Worm (Caenorhabditis elegans): ENCODE data around the gene F46B6.6.

F46B6.6 gene

ce11 chrV:9779418-9779817 lies 7.2 kb downstream of the F46B6.6 start, which contains the start of gene F46B6.4:
F46B6.4 (minus strand) TSS chrV:9779518.
- TF ChIP-seq pha-4 (tag; optimal IDR thresholded peaks at IDR 0.05) (no peak), fax-1 (tag; optimal IDR thresholded peaks at IDR 0.05) (no peak), fkh-6 (tag; optimal IDR thresholded peaks at IDR 0.05) (no peak), eyg-1 (tag; optimal IDR thresholded peaks at IDR 0.05) (no peak), dmd-4 (tag; optimal IDR thresholded peaks at IDR 0.05; ENCODE audit: borderline replicate concordance) (no peak), ceh-6 (GFP tag; optimal IDR thresholded peaks at IDR 0.05) (no peak), gmeb-2 (tag; optimal IDR thresholded peaks at IDR 0.05) (no peak), fkh-10 (GFP tag; optimal IDR thresholded peaks at IDR 0.05) (no peak), hlh-30 (tag; optimal IDR thresholded peaks at IDR 0.05; ENCODE audit: insufficient read depth) (no peak), dve-1 (tag; optimal IDR thresholded peaks at IDR 0.05) (no peak), ceh-31 (tag; optimal IDR thresholded peaks at IDR 0.05) (no peak)

DNA sequence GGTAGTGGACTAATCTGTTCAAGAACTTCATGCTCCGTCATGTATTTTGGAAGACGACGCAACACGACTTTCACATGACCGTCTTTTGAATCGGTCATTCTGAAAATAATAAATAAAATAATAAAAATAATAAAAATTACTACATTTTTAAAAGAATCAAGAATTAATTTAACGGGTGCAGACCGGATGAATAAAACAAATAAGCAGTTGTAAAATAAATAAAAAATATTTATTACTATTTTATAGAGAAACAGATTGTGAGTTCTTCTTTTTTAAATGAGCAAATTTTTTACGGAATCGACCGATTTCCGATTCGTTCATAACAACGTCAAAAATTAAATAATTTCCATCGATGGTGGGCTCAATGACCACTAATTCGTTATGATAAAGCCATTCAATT lies 9.0 kb downstream of the F46B6.6 start, which contains the start of gene smg-4:
Gene smg-4, minus strand, starts transcription at position 101 of the 400 bp plus-strand sequence.
- TF ChIP-seq tbx-2 (tag; optimal IDR thresholded peaks at IDR 0.05) (no peak), ceh-24 (tag; optimal IDR thresholded peaks at IDR 0.05) (no peak), odd-2 (tag; optimal IDR thresholded peaks at IDR 0.05) (no peak), sox-4 (tag; optimal IDR thresholded peaks at IDR 0.05) (no peak), pqm-1 (tag; optimal IDR thresholded peaks at IDR 0.05) (no peak), sdc-2 (tag; optimal IDR thresholded peaks at IDR 0.05) (no peak), sox-2 (GFP tag; IDR thresholded peaks at IDR 0.05) (no peak), pha-4 (tag; optimal IDR thresholded peaks at IDR 0.05) (no peak), pag-3 (tag; optimal IDR thresholded peaks at IDR 0.05; ENCODE audit: borderline replicate concordance) (no peak), pha-2 (tag; optimal IDR thresholded peaks at IDR 0.05) (no peak), unc-55 (GFP tag; optimal IDR thresholded peaks at IDR 0.05) (no peak), npax-4 (tag; optimal IDR thresholded peaks at IDR 0.05) (no peak), hlh-8 (tag; optimal IDR thresholded peaks at IDR 0.05) (no peak), pat-9 (tag; optimal IDR thresholded peaks at IDR 0.05) (no peak), C08G9.2 (tag; optimal IDR thresholded peaks at IDR 0.05) (no peak)

DNA sequence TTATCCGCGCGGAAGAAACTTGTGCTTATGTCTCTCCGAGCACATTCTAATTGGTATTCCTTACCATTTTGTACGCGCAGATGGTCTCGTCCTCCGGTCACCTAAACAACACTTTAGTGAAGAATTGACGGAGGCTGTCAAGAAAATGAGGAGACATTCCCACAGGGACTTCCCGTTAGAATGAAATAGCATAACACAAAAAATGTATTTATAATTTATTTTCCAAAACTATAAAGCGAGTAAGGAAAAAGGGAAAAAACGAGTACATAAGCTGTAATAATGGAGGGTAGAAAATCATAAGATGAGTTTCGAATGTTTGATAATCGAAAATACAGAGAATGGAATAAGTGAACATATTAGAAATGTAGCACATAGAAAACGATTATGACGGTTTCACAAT lies 10.9 kb downstream of the F46B6.6 start, which contains the start of gene F46B6.12:
Gene F46B6.12, minus strand, starts transcription at position 101 of the 400 bp plus-strand sequence.
- no peak for TF ChIP-seq elt-2 (tag; optimal IDR thresholded peaks at IDR 0.05)
- no peak for TF ChIP-seq unc-86 (tag; optimal IDR thresholded peaks at IDR 0.05)
- TF ChIP-seq sdc-2 (tag; optimal IDR thresholded peaks at IDR 0.05): no peak
- TF ChIP-seq fax-1 (tag; optimal IDR thresholded peaks at IDR 0.05): no peak
- TF ChIP-seq syd-9 (tag; optimal IDR thresholded peaks at IDR 0.05): no peak
- no peak for TF ChIP-seq npax-4 (tag; optimal IDR thresholded peaks at IDR 0.05)
- no peak for TF ChIP-seq tbx-2 (tag; optimal IDR thresholded peaks at IDR 0.05)
- no peak for TF ChIP-seq pax-1 (tag; optimal IDR thresholded peaks at IDR 0.05)
- TF ChIP-seq pha-2 (tag; optimal IDR thresholded peaks at IDR 0.05): no peak
- TF ChIP-seq ets-4 (tag; optimal IDR thresholded peaks at IDR 0.05): no peak
- TF ChIP-seq hlh-8 (tag; optimal IDR thresholded peaks at IDR 0.05): no peak
- no peak for TF ChIP-seq sox-2 (GFP tag; IDR thresholded peaks at IDR 0.05)
- no peak for TF ChIP-seq lim-6 (tag; optimal IDR thresholded peaks at IDR 0.05)
- TF ChIP-seq che-1 (tag; optimal IDR thresholded peaks at IDR 0.05): no peak
- no peak for TF ChIP-seq ceh-24 (tag; optimal IDR thresholded peaks at IDR 0.05)
- no peak for TF ChIP-seq ceh-18 (tag; optimal IDR thresholded peaks at IDR 0.05)
- no peak for TF ChIP-seq fkh-6 (tag; optimal IDR thresholded peaks at IDR 0.05)
- TF ChIP-seq pqm-1 (tag; optimal IDR thresholded peaks at IDR 0.05): no peak
- TF ChIP-seq eyg-1 (tag; optimal IDR thresholded peaks at IDR 0.05): no peak
- TF ChIP-seq rnt-1 (tag; optimal IDR thresholded peaks at IDR 0.05): no peak

- TF ChIP-seq ahr-1 (tag; optimal IDR thresholded peaks at IDR 0.05) (no peak), ceh-6 (GFP tag; optimal IDR thresholded peaks at IDR 0.05) (no peak), ceh-48 (tag; optimal IDR thresholded peaks at IDR 0.05) (no peak), ama-1 (optimal IDR thresholded peaks at IDR 0.05) (no peak), madf-2 (tag; optimal IDR thresholded peaks at IDR 0.05) (no peak), syd-9 (tag; optimal IDR thresholded peaks at IDR 0.05) (no peak), pag-3 (tag; optimal IDR thresholded peaks at IDR 0.05; ENCODE audit: borderline replicate concordance) (no peak), unc-3 (GFP tag; conservative IDR thresholded peaks at IDR 0.05) (no peak), unc-3 (tag; optimal IDR thresholded peaks at IDR 0.05) (no peak), ceh-30 (tag; optimal IDR thresholded peaks at IDR 0.05) (no peak), sox-2 (GFP tag; IDR thresholded peaks at IDR 0.05) (no peak), Y22D7AL.16 (tag; optimal IDR thresholded peaks at IDR 0.05) (no peak), K09A11.1 (tag; optimal IDR thresholded peaks at IDR 0.05; ENCODE audit: insufficient read depth) (no peak), pat-9 (tag; optimal IDR thresholded peaks at IDR 0.05) (no peak)
Observed at ce11 chrV:9771970-9772369, 14.7 kb downstream of the F46B6.6 start, which contains the start of gene F46B6.2. F46B6.2 (plus strand) TSS chrV:9772285.

Data from whole organism, late embryonic.